Fruit fly (Drosophila melanogaster): Measurements from ENCODE around the gene CG14000.

DNA sequence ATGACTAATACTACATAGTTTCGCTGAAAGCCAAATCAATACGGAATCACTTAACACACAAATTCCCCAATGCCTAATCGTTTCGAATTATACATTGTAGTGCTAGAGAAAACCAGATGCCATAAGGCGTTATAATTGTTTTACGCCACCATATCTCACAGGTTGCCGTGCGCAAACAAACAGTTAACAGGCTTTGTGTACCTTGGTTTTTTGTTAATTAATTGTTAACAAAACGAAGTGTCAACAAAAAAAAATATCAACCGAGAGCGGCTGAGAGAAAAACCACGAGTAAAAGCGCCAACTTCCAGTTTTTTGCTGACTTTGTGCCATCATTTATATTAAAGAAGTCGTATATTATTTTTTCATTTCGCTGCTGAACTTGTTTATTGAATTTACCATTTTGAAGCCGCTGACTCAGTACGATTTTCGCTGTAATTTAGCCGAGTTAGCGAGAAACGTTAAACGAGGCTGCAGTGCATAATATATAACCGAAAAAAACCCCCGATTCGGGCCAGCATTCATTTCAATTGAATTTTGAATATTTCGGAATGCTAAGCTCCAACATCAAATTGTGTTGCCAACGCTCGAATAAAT, 33.5 kb downstream of the CG14000 start:
- TF ChIP-seq CTCF (optimal IDR thresholded peaks at IDR 0.05) (no peak), CG8478 (optimal IDR thresholded peaks at IDR 0.05) (no peak)

Measured in S2 (cell line).